Worm (Caenorhabditis elegans) whole organism, L3 larva: ENCODE results near the gene D1022.2.

Experiments
- ama-1 ChIP-seq: fragments of 150-350 bp; optimal IDR thresholded peaks from 2 replicates; lab custom pipeline; 2018
- pqm-1 ChIP-seq: fragments of 150-350 bp; optimal IDR thresholded peaks from 2 replicates; lab custom pipeline; 2017; ENCODE audit warnings: missing biosample characterization, missing genetic modification characterization, inconsistent platforms
- snpc-4 ChIP-seq: fragments of 150-350 bp; optimal IDR thresholded peaks from 2 replicates; lab custom pipeline; 2014; ENCODE audit warnings: missing biosample characterization, missing genetic modification characterization

ce11 chrII:7457210-7457609, 2.1 kb upstream of the D1022.2 start, which contains the start of gene D1022.4:
- TF ChIP-seq snpc-4 = no peak
- TF ChIP-seq pqm-1 = peak; percentile 4
- TF ChIP-seq ama-1 (lab: Kevin White, UChicago) = no peak
